Fruit fly (Drosophila melanogaster) whole organism, embryonic: ENCODE data around the gene Iris.
A peak's percentile ranks its signal among the peaks of the same experiment; 100 is the strongest.

Experiments used
- BEAF-32 ChIP-seq: fragments of 200-800 bp; sonication (Bioruptor generic); optimal IDR thresholded peaks from 3 replicates; lab custom pipeline; 2017; ENCODE audit warnings: missing biosample characterization, missing genetic modification characterization, mild to moderate bottlenecking, moderate library complexity, missing genetic modification reagents
- Blimp-1 ChIP-seq: fragments of 200-800 bp; sonication (Bioruptor generic); optimal IDR thresholded peaks from 3 replicates; lab custom pipeline; 2018; ENCODE audit warnings: missing biosample characterization, missing genetic modification characterization, mild to moderate bottlenecking, moderate library complexity, missing genetic modification reagents
- CG11093 ChIP-seq: fragments of 200-800 bp; sonication (Bioruptor generic); IDR thresholded peaks from 3 replicates; pipeline ENCODE4 v1.3.6; 2022; ENCODE audit warnings: missing biosample characterization, missing genetic modification characterization
- CG11247 ChIP-seq: fragments of 200-800 bp; sonication (Bioruptor generic); IDR thresholded peaks from 2 replicates; pipeline ENCODE4 v1.3.6; 2022; ENCODE audit warnings: missing biosample characterization, missing genetic modification characterization
- CG12071 ChIP-seq: fragments of 200-800 bp; sonication (Bioruptor generic); optimal IDR thresholded peaks from 3 replicates; lab custom pipeline; 2018; ENCODE audit warnings: missing biosample characterization, mild to moderate bottlenecking, missing genetic modification characterization
- CG12769 ChIP-seq: fragments of 200-800 bp; sonication (Bioruptor generic); optimal IDR thresholded peaks from 2 replicates; lab custom pipeline; 2019; ENCODE audit warnings: missing biosample characterization, mild to moderate bottlenecking, missing genetic modification characterization, moderate library complexity
- CG13624 ChIP-seq: fragments of 200-800 bp; sonication (Bioruptor generic); optimal IDR thresholded peaks from 2 replicates; lab custom pipeline; 2016; ENCODE audit warnings: missing biosample characterization, missing genetic modification characterization
- CG14014 ChIP-seq: fragments of 200-800 bp; sonication (Bioruptor generic); IDR thresholded peaks from 2 replicates; pipeline ENCODE4 v1.3.6; 2022; ENCODE audit warnings: missing biosample characterization, missing genetic modification characterization
- CG14050 ChIP-seq: fragments of 200-800 bp; sonication (Bioruptor generic); IDR thresholded peaks from 3 replicates; pipeline ENCODE4 v1.3.6; 2022; ENCODE audit warnings: missing biosample characterization, missing genetic modification characterization
- CG14860 ChIP-seq: fragments of 200-800 bp; sonication (Bioruptor generic); IDR thresholded peaks from 3 replicates; pipeline ENCODE4 v1.3.6; 2022; ENCODE audit warnings: missing biosample characterization, missing genetic modification characterization; ENCODE audit not compliant: partially characterized antibody
- CG15601 ChIP-seq: fragments of 200-800 bp; sonication (Bioruptor generic); optimal IDR thresholded peaks from 3 replicates; lab custom pipeline; 2019; ENCODE audit warnings: missing biosample characterization, mild to moderate bottlenecking, missing genetic modification characterization, moderate library complexity
- CG17328 ChIP-seq: fragments of 200-800 bp; sonication (Bioruptor generic); IDR thresholded peaks from 2 replicates; pipeline ENCODE4 v1.3.6; 2022; ENCODE audit warnings: missing biosample characterization, missing genetic modification characterization
- CG17359 ChIP-seq: fragments of 200-800 bp; sonication (Bioruptor generic); optimal IDR thresholded peaks from 3 replicates; lab custom pipeline; 2018; ENCODE audit warnings: missing biosample characterization, mild to moderate bottlenecking, missing genetic modification characterization, moderate library complexity
- CG17361 ChIP-seq: fragments of 200-800 bp; sonication (Bioruptor generic); IDR thresholded peaks from 3 replicates; pipeline ENCODE4 v1.3.6; 2022; ENCODE audit warnings: missing biosample characterization, missing genetic modification characterization
- CG31365 ChIP-seq: fragments of 200-800 bp; sonication (Bioruptor generic); optimal IDR thresholded peaks from 2 replicates; lab custom pipeline; 2018; ENCODE audit warnings: missing biosample characterization, mild to moderate bottlenecking, missing genetic modification characterization
- CG31441 ChIP-seq: fragments of 200-800 bp; sonication (Bioruptor generic); IDR thresholded peaks from 2 replicates; pipeline ENCODE4 v1.3.6; 2022; ENCODE audit warnings: missing biosample characterization, missing genetic modification characterization
- CG33557 ChIP-seq: fragments of 200-800 bp; sonication (Bioruptor generic); optimal IDR thresholded peaks from 2 replicates; lab custom pipeline; 2019; ENCODE audit warnings: missing biosample characterization, mild to moderate bottlenecking, missing genetic modification characterization, moderate library complexity
- CG3847 ChIP-seq: fragments of 200-800 bp; sonication (Bioruptor generic); IDR thresholded peaks from 2 replicates; pipeline ENCODE4 v1.3.6; 2022; ENCODE audit warnings: missing biosample characterization, missing genetic modification characterization
- CG4730 ChIP-seq: fragments of 200-800 bp; sonication (Bioruptor generic); IDR thresholded peaks from 2 replicates; pipeline ENCODE4 v1.3.6; 2022; ENCODE audit warnings: missing biosample characterization, missing genetic modification characterization
- CG9797 ChIP-seq: fragments of 200-800 bp; sonication (Bioruptor generic); optimal IDR thresholded peaks from 3 replicates; lab custom pipeline; 2018; ENCODE audit warnings: missing biosample characterization, mild to moderate bottlenecking, missing genetic modification characterization
- Ets65A ChIP-seq: fragments of 200-800 bp; sonication (Bioruptor generic); peaks from one replicate; lab custom pipeline; 2016; ENCODE audit warnings: missing biosample characterization, missing genetic modification characterization
- HHEX ChIP-seq: fragments of 200-800 bp; sonication (Bioruptor generic); optimal IDR thresholded peaks from 3 replicates; lab custom pipeline; 2017; ENCODE audit warnings: missing biosample characterization, mild to moderate bottlenecking, missing genetic modification characterization, missing genetic modification reagents
- Lpt ChIP-seq: fragments of >200 bp; optimal IDR thresholded peaks from 2 replicates; lab custom pipeline; 2018; ENCODE audit warnings: missing biosample characterization, missing genetic modification characterization
- Pdp1 ChIP-seq, 2 experiments: fragments of 200-800 bp; sonication (Bioruptor generic); optimal IDR thresholded peaks; 3 replicates each; lab custom pipeline; 2016; ENCODE audit warnings: missing biosample characterization in 2 of 2, missing genetic modification characterization in 2 of 2, mild to moderate bottlenecking in 1 of 2, moderate library complexity in 1 of 2
- Sox102F ChIP-seq: fragments of 200-800 bp; sonication (Bioruptor generic); optimal IDR thresholded peaks from 2 replicates; lab custom pipeline; 2018; ENCODE audit warnings: missing biosample characterization, mild to moderate bottlenecking, missing genetic modification characterization, moderate library complexity
- TFAM ChIP-seq: fragments of 200-800 bp; sonication (Bioruptor generic); optimal IDR thresholded peaks from 2 replicates; lab custom pipeline; 2017; ENCODE audit warnings: missing biosample characterization, missing genetic modification characterization, inconsistent platforms
- Vsx1 ChIP-seq: fragments of 200-800 bp; sonication (Bioruptor generic); optimal IDR thresholded peaks from 2 replicates; lab custom pipeline; 2017; ENCODE audit warnings: missing biosample characterization, mild to moderate bottlenecking, missing genetic modification characterization, missing genetic modification reagents
- amos ChIP-seq: fragments of 200-800 bp; sonication (Bioruptor generic); IDR thresholded peaks from 2 replicates; pipeline ENCODE4 v1.3.6; 2022; ENCODE audit warnings: missing biosample characterization, missing genetic modification characterization; ENCODE audit not compliant: partially characterized antibody
- ara ChIP-seq: fragments of 200-800 bp; sonication (Bioruptor generic); IDR thresholded peaks from 2 replicates; pipeline ENCODE4 v1.3.6; 2022; ENCODE audit warnings: missing biosample characterization, missing genetic modification characterization
- chif ChIP-seq, 2 experiments: fragments of 200-800 bp; sonication (Bioruptor generic); optimal IDR thresholded peaks; 3 replicates each; lab custom pipeline; 2016; ENCODE audit warnings: missing biosample characterization in 2 of 2, missing genetic modification characterization in 2 of 2
- chinmo ChIP-seq: fragments of 200-800 bp; sonication (Bioruptor generic); IDR thresholded peaks from 4 replicates; pipeline ENCODE4 v1.3.6; 2022; ENCODE audit warnings: missing biosample characterization, missing genetic modification characterization; ENCODE audit not compliant: partially characterized antibody
- crp ChIP-seq, 2 experiments: fragments of 200-800 bp; sonication (Bioruptor generic); optimal IDR thresholded peaks; 2 replicates in 1 of 2; 3 replicates in 1 of 2; lab custom pipeline; 2017; ENCODE audit warnings: missing biosample characterization in 2 of 2, missing genetic modification characterization in 2 of 2, mild to moderate bottlenecking in 1 of 2, moderate library complexity in 1 of 2
- dmrt11E ChIP-seq: fragments of 200-800 bp; sonication (Bioruptor generic); optimal IDR thresholded peaks from 3 replicates; lab custom pipeline; 2018; ENCODE audit warnings: missing biosample characterization, mild to moderate bottlenecking, missing genetic modification characterization, moderate library complexity
- gem ChIP-seq: fragments of 200-800 bp; sonication (Bioruptor generic); optimal IDR thresholded peaks from 2 replicates; lab custom pipeline; 2019; ENCODE audit warnings: missing biosample characterization, mild to moderate bottlenecking, missing genetic modification characterization, moderate library complexity
- her ChIP-seq: fragments of 200-800 bp; sonication (Bioruptor generic); optimal IDR thresholded peaks from 2 replicates; lab custom pipeline; 2016; ENCODE audit warnings: missing biosample characterization, missing genetic modification characterization
- hth ChIP-seq: fragments of >200 bp; optimal IDR thresholded peaks from 2 replicates; lab custom pipeline; 2017; ENCODE audit warnings: inconsistent platforms
- insv ChIP-seq, 2 experiments: fragments of 200-800 bp; sonication (Bioruptor generic); optimal IDR thresholded peaks; 3 replicates each; lab custom pipeline; 2016 to 2018; ENCODE audit warnings: missing biosample characterization in 2 of 2, missing genetic modification characterization in 2 of 2
- klu ChIP-seq: fragments of 200-800 bp; sonication (Bioruptor generic); IDR thresholded peaks from 2 replicates; pipeline ENCODE4 v1.3.6; 2022; ENCODE audit warnings: missing biosample characterization, missing genetic modification characterization
- knrl ChIP-seq: fragments of 200-800 bp; sonication (Bioruptor generic); IDR thresholded peaks from 3 replicates; pipeline ENCODE4 v1.3.6; 2022; ENCODE audit warnings: missing biosample characterization, missing genetic modification characterization; ENCODE audit not compliant: partially characterized antibody
- maf-S ChIP-seq: fragments of 200-800 bp; sonication (Bioruptor generic); optimal IDR thresholded peaks from 2 replicates; lab custom pipeline; 2016; ENCODE audit warnings: missing biosample characterization, missing genetic modification characterization
- prd ChIP-seq, 3 experiments: fragments of >200 bp in 2 of 3; fragments of 200-800 bp in 1 of 3; sonication (Bioruptor generic) in 1 of 3; optimal IDR thresholded peaks in 2 of 3; IDR thresholded peaks in 1 of 3; 2 replicates in 2 of 3; 3 replicates in 1 of 3; pipeline versions ENCODE4 v1.3.6 to Lab custom; 2017 to 2022; ENCODE audit warnings: missing biosample characterization in 1 of 3, missing genetic modification characterization in 1 of 3
- salm ChIP-seq: fragments of 200-800 bp; sonication (Bioruptor generic); optimal IDR thresholded peaks from 2 replicates; lab custom pipeline; 2018; ENCODE audit warnings: missing biosample characterization, mild to moderate bottlenecking, missing genetic modification characterization
- sc ChIP-seq, 3 experiments: fragments of >200 bp in 2 of 3; fragments of 200-800 bp in 1 of 3; sonication (Bioruptor generic) in 1 of 3; optimal IDR thresholded peaks; 2 replicates in 2 of 3; 3 replicates in 1 of 3; lab custom pipeline; 2017; ENCODE audit warnings: mild to moderate bottlenecking in 1 of 3, missing biosample characterization in 1 of 3, missing genetic modification characterization in 1 of 3, missing genetic modification reagents in 1 of 3
- sens ChIP-seq: fragments of 200-800 bp; sonication (Bioruptor generic); peaks from one replicate; lab custom pipeline; 2016; ENCODE audit warnings: missing biosample characterization, missing genetic modification characterization
- sens-2 ChIP-seq: fragments of 200-800 bp; sonication (Bioruptor generic); IDR thresholded peaks from 2 replicates; pipeline ENCODE4 v1.3.6; 2022; ENCODE audit warnings: missing biosample characterization, missing genetic modification characterization
- tin ChIP-seq: fragments of 200-800 bp; sonication (Bioruptor generic); optimal IDR thresholded peaks from 3 replicates; lab custom pipeline; 2016; ENCODE audit warnings: missing biosample characterization, missing genetic modification characterization

Gene Iris

dm6 chr2L:1128932-1129887 lies 4.7 kb downstream of the Iris start, which contains the start of the genes Pino and TBC1D23 (continued):
- TF ChIP-seq CG31441 (GFP tag; lab: Robert Waterston, UW) (peak; percentile 84), sc (optimal IDR thresholded peaks at IDR 0.05; lab: Kevin White, UChicago) (no peak), sc (GFP tag; optimal IDR thresholded peaks at IDR 0.05; lab: Kevin White, UChicago) (peak; percentile 48), Vsx1 (GFP tag; lab: Kevin White, UChicago) (peak; percentile 19), CG12769 (peak; percentile 63), dmrt11E (peak; percentile 74), CG14860 (peak; percentile 64; the same call in 2 of the 3 replicates), Sox102F (GFP tag; lab: Kevin White, UChicago) (peak; percentile 72), sens-2 (no peak), sens (GFP tag; lab: Kevin White, UChicago) (peak; percentile 86), HHEX (peak; percentile 46), maf-S (GFP tag; lab: Kevin White, UChicago) (no peak), knrl (GFP tag; lab: Robert Waterston, UW) (peak; percentile 84), CG11247 (GFP tag; lab: Robert Waterston, UW) (peak; percentile 62; the same call in 1 of the 2 replicates), CG9797 (GFP tag; lab: Kevin White, UChicago) (peak; percentile 1), chinmo (GFP tag; lab: Robert Waterston, UW) (0 out of 4 replicates have a peak, but pooled peaks have one; percentile 4), CG31365 (tag; lab: Kevin White, UChicago) (no peak), amos (GFP tag; lab: Robert Waterston, UW) (peak; percentile 61; the same call in 1 of the 2 replicates), BEAF-32 (peak; percentile 82), crp (GFP tag; optimal IDR thresholded peaks at IDR 0.05; lab: Kevin White, UChicago) (no peak), CG4730 (peak; percentile 60), prd (optimal IDR thresholded peaks at IDR 0.05; lab: Kevin White, UChicago) (no peak), prd (GFP tag; IDR thresholded peaks at IDR 0.05; lab: Robert Waterston, UW) (peak; percentile 85), Ets65A (GFP tag; lab: Kevin White, UChicago) (peak; percentile 94), her (GFP tag; lab: Kevin White, UChicago) (no peak), salm (tag; lab: Kevin White, UChicago) (no peak), CG17361 (GFP tag; lab: Robert Waterston, UW) (peak; percentile 85), CG12071 (GFP tag; lab: Kevin White, UChicago) (no peak), insv (GFP tag; optimal IDR thresholded peaks at IDR 0.05; lab: Kevin White, UChicago) (peak in 1 of 2 experiments; percentile 8), klu (peak; percentile 62; the same call in 1 of the 2 replicates), CG14050 (no peak), CG15601 (peak; percentile 53), Pdp1 (GFP tag; optimal IDR thresholded peaks at IDR 0.05; lab: Kevin White, UChicago) (peak; percentile 26 to 41), CG33557 (peak; percentile 57), tin (peak; percentile 69), CG14014 (GFP tag; lab: Robert Waterston, UW) (peak; percentile 57; the same call in 1 of the 2 replicates), Blimp-1 (GFP tag; lab: Kevin White, UChicago) (peak; percentile 53), CG17328 (GFP tag; lab: Robert Waterston, UW) (peak; percentile 70), CG11093 (GFP tag; lab: Robert Waterston, UW) (no peak), CG13624 (GFP tag; lab: Kevin White, UChicago) (peak; percentile 51), TFAM (GFP tag; lab: Kevin White, UChicago) (no peak), hth (lab: Kevin White, UChicago) (no peak), CG3847 (GFP tag; lab: Robert Waterston, UW) (peak; percentile 65), CG17359 (peak; percentile 51), Lpt (no peak), gem (tag; lab: Kevin White, UChicago) (peak; percentile 89), chif (GFP tag; optimal IDR thresholded peaks at IDR 0.05; lab: Kevin White, UChicago) (peak in 1 of 2 experiments; percentile 45), ara (GFP tag; lab: Robert Waterston, UW) (peak; percentile 63)
